Fruit fly (Drosophila melanogaster) S2 (cell line): ENCODE results near the gene para.

Source experiments
- CG8478 ChIP-seq: fragments of >200 bp; optimal IDR thresholded peaks from 2 replicates; lab custom pipeline; 2018
- CTCF ChIP-seq, 2 experiments: fragments of >200 bp; optimal IDR thresholded peaks; 2 replicates each; lab custom pipeline; 2018

dm6 chrX:16428476-16428875, 104.4 kb downstream of the para start:
- TF ChIP-seq CTCF (optimal IDR thresholded peaks at IDR 0.05; lab: Kevin White, UChicago): no peak
- no peak for TF ChIP-seq CG8478 (lab: Kevin White, UChicago)
